Fruit fly (Drosophila melanogaster) whole organism, embryonic: Measurements from ENCODE around the gene CG5727.

Experiments used
- Ada2b ChIP-seq: fragments of 200-800 bp; sonication (Bioruptor generic); IDR thresholded peaks from 2 replicates; pipeline ENCODE4 v1.3.6; 2022; ENCODE audit warnings: missing biosample characterization, missing genetic modification characterization
- Adf1 ChIP-seq: fragments of 200-800 bp; sonication (Bioruptor generic); IDR thresholded peaks from 2 replicates; pipeline ENCODE4 v1.3.6; 2022; ENCODE audit warnings: missing biosample characterization, missing genetic modification characterization
- Atf-2 ChIP-seq: fragments of 200-800 bp; sonication (Bioruptor generic); optimal IDR thresholded peaks from 2 replicates; lab custom pipeline; 2016; ENCODE audit warnings: missing biosample characterization, missing genetic modification characterization
- Blimp-1 ChIP-seq: fragments of 200-800 bp; sonication (Bioruptor generic); optimal IDR thresholded peaks from 3 replicates; lab custom pipeline; 2018; ENCODE audit warnings: missing biosample characterization, missing genetic modification characterization, mild to moderate bottlenecking, moderate library complexity, missing genetic modification reagents
- CG12104 ChIP-seq: fragments of 200-800 bp; sonication (Bioruptor generic); optimal IDR thresholded peaks from 3 replicates; lab custom pipeline; 2016; ENCODE audit warnings: missing biosample characterization, missing genetic modification characterization
- CG12219 ChIP-seq: fragments of 200-800 bp; sonication (Bioruptor generic); optimal IDR thresholded peaks from 3 replicates; lab custom pipeline; 2018; ENCODE audit warnings: missing biosample characterization, mild to moderate bottlenecking, missing genetic modification characterization
- CG12769 ChIP-seq: fragments of 200-800 bp; sonication (Bioruptor generic); optimal IDR thresholded peaks from 2 replicates; lab custom pipeline; 2019; ENCODE audit warnings: missing biosample characterization, mild to moderate bottlenecking, missing genetic modification characterization, moderate library complexity
- CG12942 ChIP-seq: fragments of 200-800 bp; sonication (Bioruptor generic); optimal IDR thresholded peaks from 3 replicates; lab custom pipeline; 2016; ENCODE audit warnings: missing biosample characterization, missing genetic modification characterization
- CG14014 ChIP-seq: fragments of 200-800 bp; sonication (Bioruptor generic); IDR thresholded peaks from 2 replicates; pipeline ENCODE4 v1.3.6; 2022; ENCODE audit warnings: missing biosample characterization, missing genetic modification characterization
- CG14050 ChIP-seq: fragments of 200-800 bp; sonication (Bioruptor generic); IDR thresholded peaks from 3 replicates; pipeline ENCODE4 v1.3.6; 2022; ENCODE audit warnings: missing biosample characterization, missing genetic modification characterization
- CG14667 ChIP-seq: fragments of 200-800 bp; sonication (Bioruptor generic); IDR thresholded peaks from 2 replicates; pipeline ENCODE4 v1.3.6; 2022; ENCODE audit warnings: missing biosample characterization, missing genetic modification characterization
- CG1529 ChIP-seq: fragments of 200-800 bp; sonication (Bioruptor generic); optimal IDR thresholded peaks from 3 replicates; lab custom pipeline; 2018; ENCODE audit warnings: missing biosample characterization, missing genetic modification characterization
- CG15696 ChIP-seq: fragments of 200-800 bp; sonication (Bioruptor generic); optimal IDR thresholded peaks from 2 replicates; lab custom pipeline; 2019; ENCODE audit warnings: missing biosample characterization, mild to moderate bottlenecking, missing genetic modification characterization, moderate library complexity
- CG17802 ChIP-seq: fragments of 200-800 bp; sonication (Bioruptor generic); optimal IDR thresholded peaks from 2 replicates; lab custom pipeline; 2018; ENCODE audit warnings: missing biosample characterization, mild to moderate bottlenecking, missing genetic modification characterization, moderate library complexity
- CG2120 ChIP-seq: fragments of 200-800 bp; sonication (Bioruptor generic); optimal IDR thresholded peaks from 3 replicates; lab custom pipeline; 2016; ENCODE audit warnings: missing biosample characterization, missing genetic modification characterization
- CG2129 ChIP-seq: fragments of 200-800 bp; sonication (Bioruptor generic); IDR thresholded peaks from 2 replicates; pipeline ENCODE4 v1.3.6; 2022; ENCODE audit warnings: missing biosample characterization, missing genetic modification characterization; ENCODE audit not compliant: partially characterized antibody
- CG4328 ChIP-seq: fragments of 200-800 bp; sonication (Bioruptor generic); optimal IDR thresholded peaks from 3 replicates; lab custom pipeline; 2017; ENCODE audit warnings: missing biosample characterization, missing genetic modification reagents, missing genetic modification characterization
- CG6765 ChIP-seq: fragments of 200-800 bp; sonication (Bioruptor generic); optimal IDR thresholded peaks from 3 replicates; lab custom pipeline; 2017; ENCODE audit warnings: missing biosample characterization, mild to moderate bottlenecking, missing genetic modification characterization
- CG6791 ChIP-seq: fragments of 200-800 bp; sonication (Bioruptor generic); IDR thresholded peaks from 3 replicates; pipeline ENCODE4 v1.3.6; 2022; ENCODE audit warnings: missing biosample characterization, missing genetic modification characterization; ENCODE audit not compliant: partially characterized antibody
- CG8478 ChIP-seq: fragments of >200 bp; optimal IDR thresholded peaks from 2 replicates; lab custom pipeline; 2018
- CG9215 ChIP-seq: fragments of 200-800 bp; sonication (Bioruptor generic); IDR thresholded peaks from 2 replicates; pipeline ENCODE4 v1.3.6; 2022; ENCODE audit warnings: missing biosample characterization, missing genetic modification characterization
- CG9727 ChIP-seq: fragments of 200-800 bp; sonication (Bioruptor generic); optimal IDR thresholded peaks from 3 replicates; lab custom pipeline; 2017; ENCODE audit warnings: missing biosample characterization, mild to moderate bottlenecking, missing genetic modification characterization
- Doc2 ChIP-seq: fragments of 200-800 bp; sonication (Bioruptor generic); IDR thresholded peaks from 2 replicates; pipeline ENCODE4 v1.3.6; 2022; ENCODE audit warnings: missing biosample characterization, missing genetic modification characterization
- Dp ChIP-seq: fragments of 200-800 bp; sonication (Bioruptor generic); optimal IDR thresholded peaks from 2 replicates; lab custom pipeline; 2018; ENCODE audit warnings: missing biosample characterization, mild to moderate bottlenecking, missing genetic modification characterization, moderate library complexity
- E2f2 ChIP-seq: fragments of 200-800 bp; sonication (Bioruptor generic); IDR thresholded peaks from 2 replicates; pipeline ENCODE4 v1.3.6; 2022; ENCODE audit warnings: missing biosample characterization, missing genetic modification characterization
- HmgZ ChIP-seq: fragments of 200-800 bp; sonication (Bioruptor generic); optimal IDR thresholded peaks from 2 replicates; lab custom pipeline; 2018; ENCODE audit warnings: missing biosample characterization, mild to moderate bottlenecking, missing genetic modification characterization
- Hmx ChIP-seq: fragments of 200-800 bp; sonication (Bioruptor generic); optimal IDR thresholded peaks from 2 replicates; lab custom pipeline; 2016; ENCODE audit warnings: missing biosample characterization, missing genetic modification characterization
- Hsf ChIP-seq: fragments of 200-800 bp; sonication (Bioruptor generic); optimal IDR thresholded peaks from 3 replicates; lab custom pipeline; 2016; ENCODE audit warnings: missing biosample characterization, missing genetic modification characterization
- Jarid2 ChIP-seq: fragments of 200-800 bp; sonication (Bioruptor generic); optimal IDR thresholded peaks from 3 replicates; lab custom pipeline; 2017; ENCODE audit warnings: mild to moderate bottlenecking, missing biosample characterization, missing genetic modification reagents, missing genetic modification characterization
- Kr ChIP-seq: fragments of 200-800 bp; sonication (Bioruptor generic); optimal IDR thresholded peaks from 2 replicates; lab custom pipeline; 2017; ENCODE audit warnings: missing biosample characterization, mild to moderate bottlenecking, missing genetic modification characterization
- Opbp ChIP-seq: fragments of 200-800 bp; sonication (Bioruptor generic); IDR thresholded peaks from 3 replicates; pipeline ENCODE4 v1.3.6; 2022; ENCODE audit warnings: missing biosample characterization, missing genetic modification characterization; ENCODE audit not compliant: partially characterized antibody
- Side ChIP-seq: fragments of 200-800 bp; sonication (Bioruptor generic); optimal IDR thresholded peaks from 2 replicates; lab custom pipeline; 2016; ENCODE audit warnings: missing biosample characterization, missing genetic modification characterization
- Taf1 ChIP-seq: fragments of 200-800 bp; sonication (Bioruptor generic); IDR thresholded peaks from 2 replicates; pipeline ENCODE4 v1.3.6; 2022; ENCODE audit warnings: missing biosample characterization, missing genetic modification characterization
- Trl ChIP-seq, 3 experiments: fragments of >200 bp in 2 of 3; fragments of 200-800 bp in 1 of 3; sonication (Bioruptor generic) in 1 of 3; optimal IDR thresholded peaks; 2 replicates in 1 of 3; 3 replicates in 2 of 3; lab custom pipeline; 2016 to 2017; ENCODE audit warnings: missing biosample characterization in 1 of 3, missing genetic modification characterization in 1 of 3
- ase ChIP-seq: fragments of 200-800 bp; sonication (Bioruptor generic); IDR thresholded peaks from 3 replicates; pipeline ENCODE4 v1.3.6; 2022; ENCODE audit warnings: missing biosample characterization, missing genetic modification characterization
- ato ChIP-seq: fragments of 200-800 bp; sonication (Bioruptor generic); IDR thresholded peaks from 2 replicates; pipeline ENCODE4 v1.3.6; 2022; ENCODE audit warnings: missing biosample characterization, missing genetic modification characterization; ENCODE audit not compliant: partially characterized antibody
- chinmo ChIP-seq: fragments of 200-800 bp; sonication (Bioruptor generic); IDR thresholded peaks from 4 replicates; pipeline ENCODE4 v1.3.6; 2022; ENCODE audit warnings: missing biosample characterization, missing genetic modification characterization; ENCODE audit not compliant: partially characterized antibody
- crc ChIP-seq: fragments of 200-800 bp; sonication (Bioruptor generic); optimal IDR thresholded peaks from 2 replicates; lab custom pipeline; 2016; ENCODE audit warnings: missing biosample characterization, missing genetic modification characterization
- dm ChIP-seq: fragments of 200-800 bp; sonication (Bioruptor generic); optimal IDR thresholded peaks from 3 replicates; lab custom pipeline; 2016; ENCODE audit warnings: missing biosample characterization, missing genetic modification characterization
- ftz-f1 ChIP-seq: fragments of 200-800 bp; sonication (Bioruptor generic); optimal IDR thresholded peaks from 2 replicates; lab custom pipeline; 2016; ENCODE audit warnings: missing biosample characterization, missing genetic modification characterization
- gem ChIP-seq: fragments of 200-800 bp; sonication (Bioruptor generic); optimal IDR thresholded peaks from 2 replicates; lab custom pipeline; 2019; ENCODE audit warnings: missing biosample characterization, mild to moderate bottlenecking, missing genetic modification characterization, moderate library complexity
- gsb ChIP-seq: fragments of 200-800 bp; sonication (Bioruptor generic); IDR thresholded peaks from 2 replicates; pipeline ENCODE4 v1.3.6; 2022; ENCODE audit warnings: missing biosample characterization, missing genetic modification characterization
- h ChIP-seq: fragments of >200 bp; optimal IDR thresholded peaks from 2 replicates; lab custom pipeline; 2017
- lbe ChIP-seq: fragments of 200-800 bp; sonication (Bioruptor generic); optimal IDR thresholded peaks from 2 replicates; lab custom pipeline; 2016; ENCODE audit warnings: missing biosample characterization, mild to moderate bottlenecking, missing genetic modification characterization
- nerfin-1 ChIP-seq: fragments of 200-800 bp; sonication (Bioruptor generic); optimal IDR thresholded peaks from 3 replicates; lab custom pipeline; 2019; ENCODE audit warnings: missing biosample characterization, mild to moderate bottlenecking, missing genetic modification characterization, moderate library complexity
- pfk ChIP-seq: fragments of 200-800 bp; sonication (Bioruptor generic); optimal IDR thresholded peaks from 2 replicates; lab custom pipeline; 2018; ENCODE audit warnings: missing biosample characterization, mild to moderate bottlenecking, missing genetic modification characterization, moderate library complexity
- pros ChIP-seq: fragments of 200-800 bp; sonication (Bioruptor generic); optimal IDR thresholded peaks from 3 replicates; lab custom pipeline; 2019; ENCODE audit warnings: missing biosample characterization, mild to moderate bottlenecking, missing genetic modification characterization, moderate library complexity
- row ChIP-seq: fragments of 200-800 bp; sonication (Bioruptor generic); IDR thresholded peaks from 3 replicates; pipeline ENCODE4 v1.3.6; 2022; ENCODE audit warnings: missing biosample characterization, missing genetic modification characterization
- sc ChIP-seq, 3 experiments: fragments of >200 bp in 2 of 3; fragments of 200-800 bp in 1 of 3; sonication (Bioruptor generic) in 1 of 3; optimal IDR thresholded peaks; 2 replicates in 2 of 3; 3 replicates in 1 of 3; lab custom pipeline; 2017; ENCODE audit warnings: mild to moderate bottlenecking in 1 of 3, missing biosample characterization in 1 of 3, missing genetic modification characterization in 1 of 3, missing genetic modification reagents in 1 of 3
- zfh1 ChIP-seq: fragments of 200-800 bp; sonication (Bioruptor generic); IDR thresholded peaks from 3 replicates; pipeline ENCODE4 v1.3.6; 2022; ENCODE audit warnings: missing biosample characterization, missing genetic modification characterization

Gene CG5727

dm6 chr2L:10200847-10201246 is 9.6 kb downstream of the CG5727 start, which contains the start of the genes Ripalpha and RpL7 (continued):
- peak; percentile 86 for TF ChIP-seq Ada2b
- TF ChIP-seq h (lab: Kevin White, UChicago): no peak
- peak; percentile 94 for TF ChIP-seq ase (GFP tag; lab: Robert Waterston, UW)
- TF ChIP-seq ato (GFP tag; lab: Robert Waterston, UW): peak; percentile 90
- TF ChIP-seq CG12942 (GFP tag; lab: Kevin White, UChicago): peak; percentile 97
- peak; percentile 88 for TF ChIP-seq gsb (GFP tag; lab: Robert Waterston, UW)
- no peak for TF ChIP-seq CG8478 (lab: Kevin White, UChicago)
- TF ChIP-seq Opbp (GFP tag; lab: Robert Waterston, UW): peak; percentile 98
- TF ChIP-seq CG6791: peak; percentile 95
- peak; percentile 100 for TF ChIP-seq CG6765 (GFP tag; lab: Kevin White, UChicago)
- peak; percentile 96 for TF ChIP-seq crc (GFP tag; lab: Kevin White, UChicago)
- TF ChIP-seq CG9727 (GFP tag; lab: Kevin White, UChicago): peak; percentile 99
- peak; percentile 95 for TF ChIP-seq Atf-2
- TF ChIP-seq CG12769 (tag; lab: Kevin White, UChicago): peak; percentile 98
- TF ChIP-seq Hsf: peak; percentile 98
- no peak for TF ChIP-seq Trl (optimal IDR thresholded peaks at IDR 0.05; lab: Kevin White, UChicago)
- TF ChIP-seq Trl (GFP tag; optimal IDR thresholded peaks at IDR 0.05; lab: Kevin White, UChicago): peak; percentile 99
- peak; percentile 54 for TF ChIP-seq Hmx
- peak; percentile 98 for TF ChIP-seq HmgZ (tag; lab: Kevin White, UChicago)
- TF ChIP-seq Side: peak; percentile 98
- TF ChIP-seq CG9215 (GFP tag; lab: Robert Waterston, UW): peak; percentile 83
- peak; percentile 83 for TF ChIP-seq row (GFP tag; lab: Robert Waterston, UW)
- peak; percentile 88 for TF ChIP-seq CG14667 (GFP tag; lab: Robert Waterston, UW)
- peak; percentile 95 for TF ChIP-seq CG1529 (GFP tag; lab: Kevin White, UChicago)
- TF ChIP-seq CG2120 (GFP tag; lab: Kevin White, UChicago): peak; percentile 96
- TF ChIP-seq lbe (GFP tag; lab: Kevin White, UChicago): peak; percentile 91
- peak; percentile 89 for TF ChIP-seq Blimp-1 (GFP tag; lab: Kevin White, UChicago)
- no peak for TF ChIP-seq Doc2
- peak; percentile 43 for TF ChIP-seq pros (GFP tag; lab: Kevin White, UChicago)
- TF ChIP-seq CG14014 (GFP tag; lab: Robert Waterston, UW): peak; percentile 96
- TF ChIP-seq gem (tag; lab: Kevin White, UChicago): peak; percentile 85
- TF ChIP-seq dm: peak; percentile 100
- peak; percentile 80; the same call in 1 of the 2 replicates for TF ChIP-seq Taf1
- peak; percentile 99 for TF ChIP-seq CG4328 (GFP tag; lab: Kevin White, UChicago)
- peak; percentile 86 for TF ChIP-seq Adf1 (GFP tag; lab: Robert Waterston, UW)
- peak; percentile 89 for TF ChIP-seq E2f2
- TF ChIP-seq zfh1 (GFP tag; lab: Robert Waterston, UW): peak; percentile 99
- TF ChIP-seq CG12104 (GFP tag; lab: Kevin White, UChicago): peak; percentile 98
- peak; percentile 95 for TF ChIP-seq Kr
- no peak for TF ChIP-seq sc (optimal IDR thresholded peaks at IDR 0.05; lab: Kevin White, UChicago)
- peak; percentile 96 for TF ChIP-seq sc (GFP tag; optimal IDR thresholded peaks at IDR 0.05; lab: Kevin White, UChicago)
- TF ChIP-seq CG2129 (GFP tag; lab: Robert Waterston, UW): peak; percentile 48
- TF ChIP-seq chinmo (GFP tag; lab: Robert Waterston, UW): peak; percentile 91
- peak; percentile 95 for TF ChIP-seq CG14050 (GFP tag; lab: Robert Waterston, UW)
- peak; percentile 79 for TF ChIP-seq CG15696 (tag; lab: Kevin White, UChicago)
- TF ChIP-seq nerfin-1 (tag; lab: Kevin White, UChicago): peak; percentile 91
- TF ChIP-seq Dp (GFP tag; lab: Kevin White, UChicago): peak; percentile 78
- TF ChIP-seq CG17802 (tag; lab: Kevin White, UChicago): peak; percentile 91
- TF ChIP-seq ftz-f1 (GFP tag; lab: Kevin White, UChicago): peak; percentile 97
- TF ChIP-seq CG12219 (GFP tag; lab: Kevin White, UChicago): peak; percentile 95
- peak; percentile 88 for TF ChIP-seq pfk
- TF ChIP-seq Jarid2 (GFP tag; lab: Kevin White, UChicago): peak; percentile 93
